Fruit fly (Drosophila melanogaster) whole organism, wandering third instar larva: Measurements from ENCODE around the gene Ost48.

Experiments used
- Abd-B ChIP-seq: fragments of >200 bp; optimal IDR thresholded peaks from 2 replicates; lab custom pipeline; 2017; ENCODE audit warnings: missing biosample characterization, missing genetic modification characterization
- CG32264 ChIP-seq: fragments of 200-800 bp; sonication (Bioruptor generic); optimal IDR thresholded peaks from 2 replicates; lab custom pipeline; 2016; ENCODE audit warnings: missing biosample characterization, missing genetic modification characterization
- CG9705 ChIP-seq: fragments of 200-800 bp; sonication (Bioruptor generic); optimal IDR thresholded peaks from 2 replicates; lab custom pipeline; 2018; ENCODE audit warnings: missing biosample characterization, mild to moderate bottlenecking, missing genetic modification characterization
- CrebA ChIP-seq: fragments of 200-800 bp; sonication (Bioruptor generic); optimal IDR thresholded peaks from 2 replicates; lab custom pipeline; 2016; ENCODE audit warnings: missing biosample characterization, mild to moderate bottlenecking, missing genetic modification characterization, borderline replicate concordance
- Dif ChIP-seq: fragments of 200-275, 200-300 bp; sonication (Bioruptor generic); optimal IDR thresholded peaks from 2 replicates; lab custom pipeline; 2018; ENCODE audit warnings: missing biosample characterization, missing genetic modification characterization; ENCODE audit not compliant: partially characterized antibody
- GATAd ChIP-seq: sonication (Bioruptor generic); optimal IDR thresholded peaks from 2 replicates; lab custom pipeline; 2016; ENCODE audit warnings: missing biosample characterization, missing genetic modification characterization
- HLH106 ChIP-seq: fragments of 200-800 bp; optimal IDR thresholded peaks from 3 replicates; lab custom pipeline; 2019; ENCODE audit warnings: missing biosample characterization, mild to moderate bottlenecking, missing genetic modification characterization, moderate library complexity
- Hnf4 ChIP-seq: fragments of 200-800 bp; sonication (Bioruptor generic); optimal IDR thresholded peaks from 2 replicates; lab custom pipeline; 2016; ENCODE audit warnings: missing biosample characterization, mild to moderate bottlenecking, missing genetic modification characterization
- Hr78 ChIP-seq: fragments of >200 bp; optimal IDR thresholded peaks from 2 replicates; lab custom pipeline; 2017; ENCODE audit warnings: missing biosample characterization, missing genetic modification characterization
- Hr83 ChIP-seq: fragments of 200-300 bp; sonication (Bioruptor generic); optimal IDR thresholded peaks from 2 replicates; lab custom pipeline; 2016; ENCODE audit warnings: missing biosample characterization, mild to moderate bottlenecking, missing genetic modification characterization, moderate library complexity; ENCODE audit not compliant: poor library complexity, severe bottlenecking
- Jra ChIP-seq: sonication (Bioruptor generic); optimal IDR thresholded peaks from 2 replicates; lab custom pipeline; 2016; ENCODE audit warnings: missing biosample characterization, missing genetic modification characterization
- Mio ChIP-seq: sonication (Bioruptor generic); optimal IDR thresholded peaks from 2 replicates; lab custom pipeline; 2016; ENCODE audit warnings: missing biosample characterization, missing genetic modification characterization
- Myc ChIP-seq: fragments of >200 bp; optimal IDR thresholded peaks from 2 replicates; lab custom pipeline; 2017
- N ChIP-seq: fragments of >200 bp; optimal IDR thresholded peaks from 2 replicates; lab custom pipeline; 2018; ENCODE audit warnings: missing biosample characterization, missing external identifiers, missing genetic modification characterization
- OdsH ChIP-seq: fragments of 200-800 bp; sonication (Bioruptor generic); optimal IDR thresholded peaks from 2 replicates; lab custom pipeline; 2016; ENCODE audit warnings: missing biosample characterization, mild to moderate bottlenecking, missing genetic modification characterization
- Rel ChIP-seq, 2 experiments: fragments of 200-800 bp; sonication (Bioruptor generic) in 1 of 2; optimal IDR thresholded peaks; 2 replicates in 1 of 2; 3 replicates in 1 of 2; lab custom pipeline; 2016 to 2019; ENCODE audit warnings: mild to moderate bottlenecking in 2 of 2, missing biosample characterization in 2 of 2, missing genetic modification characterization in 2 of 2, moderate library complexity in 1 of 2
- Sp1 ChIP-seq: fragments of 200-800 bp; sonication (Bioruptor generic); optimal IDR thresholded peaks from 3 replicates; lab custom pipeline; 2019; ENCODE audit warnings: missing biosample characterization, mild to moderate bottlenecking, missing genetic modification characterization, moderate library complexity
- br ChIP-seq: fragments of 200-800 bp; sonication (Bioruptor generic); optimal IDR thresholded peaks from 2 replicates; lab custom pipeline; 2016; ENCODE audit warnings: missing biosample characterization, missing genetic modification characterization
- brk ChIP-seq: fragments of 200-800 bp; sonication (Bioruptor generic); optimal IDR thresholded peaks from 2 replicates; lab custom pipeline; 2016; ENCODE audit warnings: missing biosample characterization, mild to moderate bottlenecking, missing genetic modification characterization
- dl ChIP-seq, 2 experiments: fragments of 175-275, 200-275 bp in 1 of 2; fragments of 200-275 bp in 1 of 2; sonication (Bioruptor generic); optimal IDR thresholded peaks; lab custom pipeline; 2018; ENCODE audit warnings: mild to moderate bottlenecking in 2 of 2, missing biosample characterization in 2 of 2, missing genetic modification characterization in 2 of 2, moderate library complexity in 2 of 2; ENCODE audit not compliant: partially characterized antibody in 2 of 2, insufficient read depth in 1 of 2
- dmrt93B ChIP-seq: fragments of 200-800 bp; sonication (Bioruptor generic); optimal IDR thresholded peaks from 2 replicates; lab custom pipeline; 2018; ENCODE audit warnings: missing biosample characterization, mild to moderate bottlenecking, missing genetic modification characterization
- dsf ChIP-seq: sonication (Bioruptor generic); optimal IDR thresholded peaks from 2 replicates; lab custom pipeline; 2016; ENCODE audit warnings: missing biosample characterization, missing genetic modification characterization, borderline replicate concordance
- ey ChIP-seq: fragments of 200-800 bp; sonication (Bioruptor generic); optimal IDR thresholded peaks from 2 replicates; lab custom pipeline; 2016; ENCODE audit warnings: missing biosample characterization, missing genetic modification characterization
- foxo ChIP-seq, 2 experiments: fragments of 200-800 bp; sonication (Bioruptor generic); optimal IDR thresholded peaks; 2 replicates in 1 of 2; 3 replicates in 1 of 2; lab custom pipeline; 2016 to 2017; ENCODE audit warnings: missing biosample characterization in 2 of 2, missing genetic modification characterization in 2 of 2
- fru ChIP-seq: fragments of 200-800 bp; sonication (Bioruptor generic); optimal IDR thresholded peaks from 3 replicates; lab custom pipeline; 2016; ENCODE audit warnings: missing biosample characterization, mild to moderate bottlenecking, missing genetic modification characterization
- h ChIP-seq: fragments of 200-800 bp; sonication (Bioruptor generic); optimal IDR thresholded peaks from 3 replicates; lab custom pipeline; 2016; ENCODE audit warnings: missing biosample characterization, mild to moderate bottlenecking, missing genetic modification characterization
- jim ChIP-seq: fragments of 175-275, 200-325 bp; sonication (Bioruptor generic); optimal IDR thresholded peaks from 2 replicates; lab custom pipeline; 2016; ENCODE audit warnings: missing biosample characterization, mild to moderate bottlenecking, missing genetic modification characterization
- lola ChIP-seq: fragments of >200 bp; optimal IDR thresholded peaks from 2 replicates; lab custom pipeline; 2017; ENCODE audit warnings: missing biosample characterization, missing genetic modification characterization
- pan ChIP-seq: fragments of >200 bp; optimal IDR thresholded peaks from 2 replicates; lab custom pipeline; 2017
- psq ChIP-seq: fragments of 200-800 bp; sonication (Bioruptor generic); optimal IDR thresholded peaks from 3 replicates; lab custom pipeline; 2017; ENCODE audit warnings: missing biosample characterization, mild to moderate bottlenecking, missing genetic modification characterization, moderate library complexity
- rgr ChIP-seq: fragments of 200-800 bp; sonication (Bioruptor generic); optimal IDR thresholded peaks from 3 replicates; lab custom pipeline; 2016; ENCODE audit warnings: missing biosample characterization, mild to moderate bottlenecking, missing genetic modification characterization
- sage ChIP-seq: fragments of 200-800 bp; sonication (Bioruptor generic); optimal IDR thresholded peaks from 2 replicates; lab custom pipeline; 2016; ENCODE audit warnings: missing biosample characterization, mild to moderate bottlenecking, missing genetic modification characterization
- sv ChIP-seq: fragments of 200-800 bp; sonication (Bioruptor generic); optimal IDR thresholded peaks from 3 replicates; lab custom pipeline; 2016; ENCODE audit warnings: missing biosample characterization, missing genetic modification characterization
- tai ChIP-seq: sonication (Bioruptor generic); optimal IDR thresholded peaks from 2 replicates; lab custom pipeline; 2016; ENCODE audit warnings: missing biosample characterization, missing genetic modification characterization
- usp ChIP-seq: fragments of >200 bp; optimal IDR thresholded peaks from 2 replicates; lab custom pipeline; 2017; ENCODE audit warnings: missing biosample characterization, missing genetic modification characterization
- woc ChIP-seq: sonication (Bioruptor generic); optimal IDR thresholded peaks from 2 replicates; lab custom pipeline; 2016; ENCODE audit warnings: missing biosample characterization, mild to moderate bottlenecking, missing genetic modification characterization

The Ost48 gene

dm6 chrX:9200234-9200633 is 41.9 kb upstream of the Ost48 start:
- no peak for TF ChIP-seq woc (GFP tag; lab: Kevin White, UChicago)
- no peak for TF ChIP-seq Rel (GFP tag; optimal IDR thresholded peaks at IDR 0.05; lab: Kevin White, UChicago)
- peak; percentile 79 for TF ChIP-seq Rel (tag; optimal IDR thresholded peaks at IDR 0.05; lab: Kevin White, UChicago)

dm6 chrX:9196362-9196761 is 38.0 kb upstream of the Ost48 start, which contains the start of gene CG12118:
TSS of gene CG12118 (minus strand) at chrX:9196414.
- TF ChIP-seq fru (GFP tag; lab: Kevin White, UChicago) = peak; percentile 77
- TF ChIP-seq HLH106 = peak; percentile 74
- no peak for TF ChIP-seq N (GFP tag; lab: Kevin White, UChicago)
- peak; percentile 63 for TF ChIP-seq br
- peak; percentile 81 for TF ChIP-seq sage (GFP tag; lab: Kevin White, UChicago)
- TF ChIP-seq dl (GFP tag; optimal IDR thresholded peaks at IDR 0.05; lab: Kevin White, UChicago; ENCODE audit: insufficient read depth in 1 of 2, partially characterized antibody in 2 of 2) = no peak
- TF ChIP-seq woc (GFP tag; lab: Kevin White, UChicago) = peak; percentile 61
- TF ChIP-seq Hr78 (GFP tag; lab: Kevin White, UChicago) = no peak
- peak; percentile 80 for TF ChIP-seq h
- TF ChIP-seq jim (GFP tag; lab: Kevin White, UChicago) = no peak
- no peak for TF ChIP-seq CrebA (GFP tag; lab: Kevin White, UChicago)
- TF ChIP-seq Jra (GFP tag; lab: Kevin White, UChicago) = peak; percentile 73
- peak; percentile 59 for TF ChIP-seq ey
- peak; percentile 85 for TF ChIP-seq rgr (GFP tag; lab: Kevin White, UChicago)
- peak; percentile 81 for TF ChIP-seq Hnf4 (GFP tag; lab: Kevin White, UChicago)
- peak; percentile 55 for TF ChIP-seq Hr83 (GFP tag; lab: Kevin White, UChicago)
- TF ChIP-seq Myc (lab: Kevin White, UChicago) = no peak
- TF ChIP-seq lola = no peak
- TF ChIP-seq psq (GFP tag; lab: Kevin White, UChicago) = peak; percentile 73
- TF ChIP-seq usp (GFP tag; lab: Kevin White, UChicago) = no peak
- peak; percentile 69 for TF ChIP-seq Sp1 (GFP tag; lab: Kevin White, UChicago)
- TF ChIP-seq pan (lab: Kevin White, UChicago) = no peak
- TF ChIP-seq OdsH = peak; percentile 79
- TF ChIP-seq dmrt93B (GFP tag; lab: Kevin White, UChicago) = peak; percentile 36
- no peak for TF ChIP-seq Rel (GFP tag; optimal IDR thresholded peaks at IDR 0.05; lab: Kevin White, UChicago)
- TF ChIP-seq Rel (tag; optimal IDR thresholded peaks at IDR 0.05; lab: Kevin White, UChicago) = peak; percentile 37
- no peak for TF ChIP-seq GATAd
- no peak for TF ChIP-seq Mio (GFP tag; lab: Kevin White, UChicago)
- TF ChIP-seq foxo (GFP tag; optimal IDR thresholded peaks at IDR 0.05; lab: Kevin White, UChicago) = peak in 1 of 2 experiments; percentile 83
- TF ChIP-seq CG32264 = no peak
- TF ChIP-seq Abd-B (GFP tag; lab: Kevin White, UChicago) = no peak
- TF ChIP-seq CG9705 (GFP tag; lab: Kevin White, UChicago) = peak; percentile 44
- TF ChIP-seq dsf = peak; percentile 66
- no peak for TF ChIP-seq Dif (GFP tag; lab: Kevin White, UChicago)
- peak; percentile 71 for TF ChIP-seq sv (GFP tag; lab: Kevin White, UChicago)
- TF ChIP-seq tai (GFP tag; lab: Kevin White, UChicago) = no peak

dm6 chrX:9195311-9195710 is 37.0 kb upstream of the Ost48 start:
- no peak for TF ChIP-seq Rel (GFP tag; optimal IDR thresholded peaks at IDR 0.05; lab: Kevin White, UChicago)
- peak; percentile 92 for TF ChIP-seq Rel (tag; optimal IDR thresholded peaks at IDR 0.05; lab: Kevin White, UChicago)
- TF ChIP-seq brk = no peak

dm6 chrX:9193604-9194003 is 35.3 kb upstream of the Ost48 start, which contains the start of gene CG12106:
TSS of gene CG12106 (plus strand) at chrX:9193898.
- TF ChIP-seq psq (GFP tag; lab: Kevin White, UChicago) (peak; percentile 8), fru (GFP tag; lab: Kevin White, UChicago) (peak; percentile 53), Dif (GFP tag; lab: Kevin White, UChicago) (no peak), rgr (GFP tag; lab: Kevin White, UChicago) (peak; percentile 58), h (peak; percentile 48), CG9705 (GFP tag; lab: Kevin White, UChicago) (peak; percentile 49), dl (GFP tag; optimal IDR thresholded peaks at IDR 0.05; lab: Kevin White, UChicago; ENCODE audit: insufficient read depth in 1 of 2, partially characterized antibody in 2 of 2) (no peak), pan (lab: Kevin White, UChicago) (no peak), Sp1 (GFP tag; lab: Kevin White, UChicago) (peak; percentile 54), Hnf4 (GFP tag; lab: Kevin White, UChicago) (peak; percentile 54), CG32264 (no peak), Rel (GFP tag; optimal IDR thresholded peaks at IDR 0.05; lab: Kevin White, UChicago) (no peak), Rel (tag; optimal IDR thresholded peaks at IDR 0.05; lab: Kevin White, UChicago) (peak; percentile 7), dmrt93B (GFP tag; lab: Kevin White, UChicago) (peak; percentile 34), usp (GFP tag; lab: Kevin White, UChicago) (no peak), HLH106 (peak; percentile 75), woc (GFP tag; lab: Kevin White, UChicago) (peak; percentile 61), br (peak; percentile 58), sage (GFP tag; lab: Kevin White, UChicago) (no peak), ey (peak; percentile 52), foxo (GFP tag; optimal IDR thresholded peaks at IDR 0.05; lab: Kevin White, UChicago) (peak in 1 of 2 experiments; percentile 63)
